Worm (Caenorhabditis elegans): Measurements from ENCODE around the gene asp-1.

- TF ChIP-seq unc-42 (tag; optimal IDR thresholded peaks at IDR 0.05) (peak; percentile 7), lim-6 (tag; optimal IDR thresholded peaks at IDR 0.05) (no peak), ztf-16 (tag; optimal IDR thresholded peaks at IDR 0.05) (no peak), nhr-11 (tag; optimal IDR thresholded peaks at IDR 0.05) (no peak), dmd-4 (tag; optimal IDR thresholded peaks at IDR 0.05; ENCODE audit: borderline replicate concordance) (no peak), ceh-45 (GFP tag; IDR thresholded peaks at IDR 0.05) (no peak), pha-4 (tag; optimal IDR thresholded peaks at IDR 0.05) (no peak), pqm-1 (tag; optimal IDR thresholded peaks at IDR 0.05) (no peak), fax-1 (tag; optimal IDR thresholded peaks at IDR 0.05) (no peak), ets-4 (tag; optimal IDR thresholded peaks at IDR 0.05) (no peak), fkh-10 (GFP tag; optimal IDR thresholded peaks at IDR 0.05) (no peak)
Measured at ce11 chrV:19058086-19058485, 7.5 kb upstream of the asp-1 start.
